Worm (Caenorhabditis elegans) whole organism, L1 larva: ENCODE data around the gene ZC21.10.

Source experiments
- aly-2 ChIP-seq: fragments of 150-350 bp; optimal IDR thresholded peaks from 2 replicates; lab custom pipeline; 2014; ENCODE audit warnings: missing biosample characterization, missing genetic modification characterization
- blmp-1 ChIP-seq: fragments of 150-350 bp; optimal IDR thresholded peaks from 2 replicates; lab custom pipeline; 2014; ENCODE audit warnings: missing biosample characterization, missing genetic modification characterization
- ceh-8 ChIP-seq: fragments of 200-800 bp; sonication (Bioruptor generic); optimal IDR thresholded peaks from 2 replicates; lab custom pipeline; 2018; ENCODE audit warnings: mild to moderate bottlenecking, missing genetic modification characterization, moderate library complexity, missing compliant biosample characterization
- dpl-1 ChIP-seq, 3 experiments: fragments of 150-350 bp in 2 of 3; sonication (generic microtip) in 1 of 3; optimal IDR thresholded peaks; 2 replicates each; lab custom pipeline; 2014 to 2017; ENCODE audit warnings: missing biosample characterization in 3 of 3, missing genetic modification characterization in 3 of 3, missing genetic modification reagents in 3 of 3
- efl-1 ChIP-seq, 4 experiments: fragments of 150-350 bp; optimal IDR thresholded peaks in 3 of 4; peaks in 1 of 4; 1 replicate in 1 of 4; 2 replicates in 3 of 4; lab custom pipeline; 2014; ENCODE audit warnings: missing biosample characterization in 2 of 4, missing genetic modification characterization in 2 of 4, missing genetic modification reagents in 2 of 4
- egl-27 ChIP-seq, 2 experiments: fragments of 150-350 bp in 1 of 2; sonication (generic microtip); optimal IDR thresholded peaks; 3 replicates each; lab custom pipeline; 2017 to 2018; ENCODE audit warnings: missing biosample characterization in 2 of 2, missing genetic modification characterization in 2 of 2, missing genetic modification reagents in 2 of 2
- elt-3 ChIP-seq, 6 experiments: fragments of 150-350 bp in 1 of 6; sonication (generic microtip); optimal IDR thresholded peaks; 2 replicates each; lab custom pipeline; 2017 to 2018; ENCODE audit warnings: missing biosample characterization in 6 of 6, missing genetic modification characterization in 6 of 6, inconsistent platforms in 1 of 6
- ets-5 ChIP-seq: fragments of 200-800 bp; sonication (Bioruptor generic); IDR thresholded peaks from 2 replicates; pipeline ENCODE4 v1.3.6; 2022; ENCODE audit warnings: missing genetic modification characterization, missing compliant biosample characterization
- fkh-4 ChIP-seq: sonication (generic microtip); optimal IDR thresholded peaks from 2 replicates; lab custom pipeline; 2016; ENCODE audit warnings: missing compliant biosample characterization, missing genetic modification characterization, borderline replicate concordance
- fos-1 ChIP-seq: fragments of 150-350 bp; optimal IDR thresholded peaks from 2 replicates; lab custom pipeline; 2014; ENCODE audit warnings: missing biosample characterization, missing genetic modification characterization
- hlh-4 ChIP-seq: sonication (generic microtip); optimal IDR thresholded peaks from 2 replicates; lab custom pipeline; 2016; ENCODE audit warnings: mild to moderate bottlenecking, missing genetic modification characterization, missing compliant biosample characterization
- irx-1 ChIP-seq: sonication (generic microtip); optimal IDR thresholded peaks from 2 replicates; lab custom pipeline; 2016; ENCODE audit warnings: missing genetic modification characterization, missing compliant biosample characterization
- isw-1 ChIP-seq: fragments of 200-800 bp; sonication (Bioruptor generic); IDR thresholded peaks from 2 replicates; pipeline ENCODE4 v1.3.6; 2022; ENCODE audit warnings: missing genetic modification characterization, missing compliant biosample characterization
- lin-14 ChIP-seq: fragments of 200-800 bp; sonication (Bioruptor generic); optimal IDR thresholded peaks from 2 replicates; lab custom pipeline; 2018; ENCODE audit warnings: mild to moderate bottlenecking, missing genetic modification characterization, moderate library complexity, missing compliant biosample characterization
- lsy-2 ChIP-seq, 2 experiments: fragments of 150-350 bp; optimal IDR thresholded peaks; 2 replicates each; lab custom pipeline; 2014; ENCODE audit warnings: missing biosample characterization in 2 of 2, missing genetic modification characterization in 2 of 2
- mep-1 ChIP-seq: fragments of 150-350 bp; optimal IDR thresholded peaks from 2 replicates; lab custom pipeline; 2014; ENCODE audit warnings: missing biosample characterization, missing genetic modification characterization
- nhr-19 ChIP-seq: fragments of 200-800 bp; sonication (Bioruptor generic); conservative IDR thresholded peaks from 2 replicates; pipeline ENCODE4 v1.3.6; 2022; ENCODE audit warnings: missing genetic modification characterization, missing compliant biosample characterization
- nhr-20 ChIP-seq: sonication (generic microtip); optimal IDR thresholded peaks from 2 replicates; lab custom pipeline; 2016; ENCODE audit warnings: mild to moderate bottlenecking, missing genetic modification characterization, missing compliant biosample characterization
- nhr-84 ChIP-seq: sonication (generic microtip); optimal IDR thresholded peaks from 2 replicates; lab custom pipeline; 2017; ENCODE audit warnings: missing biosample characterization, missing genetic modification characterization
- nhr-85 ChIP-seq: sonication (generic microtip); peaks from one replicate; lab custom pipeline; 2016; ENCODE audit warnings: missing genetic modification characterization, inconsistent platforms, missing compliant biosample characterization
- pag-3 ChIP-seq: sonication (generic microtip); optimal IDR thresholded peaks from 2 replicates; lab custom pipeline; 2017; ENCODE audit warnings: missing genetic modification characterization, mild to moderate bottlenecking, missing compliant biosample characterization, antibody characterized with exemption, borderline replicate concordance; ENCODE audit not compliant: insufficient read depth
- pax-3 ChIP-seq: fragments of 200-800 bp; sonication (Bioruptor generic); optimal IDR thresholded peaks from 2 replicates; lab custom pipeline; 2018; ENCODE audit warnings: mild to moderate bottlenecking, missing genetic modification characterization, moderate library complexity, missing compliant biosample characterization
- pqm-1 ChIP-seq: sonication (generic microtip); optimal IDR thresholded peaks from 3 replicates; lab custom pipeline; 2017; ENCODE audit warnings: missing biosample characterization, missing genetic modification characterization
- rnt-1 ChIP-seq: sonication (generic microtip); optimal IDR thresholded peaks from 2 replicates; lab custom pipeline; 2016; ENCODE audit warnings: mild to moderate bottlenecking, missing genetic modification characterization, moderate library complexity, missing compliant biosample characterization
- skn-1 ChIP-seq: fragments of 150-350 bp; optimal IDR thresholded peaks from 2 replicates; lab custom pipeline; 2014; ENCODE audit warnings: missing biosample characterization, missing genetic modification characterization
- sox-4 ChIP-seq: sonication (generic microtip); optimal IDR thresholded peaks from 2 replicates; lab custom pipeline; 2016; ENCODE audit warnings: missing genetic modification characterization, missing compliant biosample characterization
- unc-130 ChIP-seq: fragments of 150-350 bp; optimal IDR thresholded peaks from 2 replicates; lab custom pipeline; 2017; ENCODE audit warnings: missing biosample characterization, missing genetic modification characterization, inconsistent platforms
- zag-1 ChIP-seq: fragments of 150-350 bp; optimal IDR thresholded peaks from 2 replicates; lab custom pipeline; 2014; ENCODE audit warnings: missing biosample characterization, missing genetic modification characterization
- zip-4 ChIP-seq: fragments of 200-800 bp; sonication (Bioruptor generic); optimal IDR thresholded peaks from 2 replicates; lab custom pipeline; 2018; ENCODE audit warnings: mild to moderate bottlenecking, missing genetic modification characterization, moderate library complexity, missing compliant biosample characterization

ZC21.10 gene

ce11 chrIII:8571845-8572244 is 42.0 kb downstream of the ZC21.10 start:
- TF ChIP-seq pag-3 (tag; lab: Kevin White, UChicago) (no peak), mep-1 (peak; percentile 23), lin-14 (GFP tag; lab: Kevin White, UChicago) (peak; percentile 32), zip-4 (GFP tag; lab: Kevin White, UChicago) (no peak), blmp-1 (tag; lab: Kevin White, UChicago) (peak; percentile 91)

- no peak for TF ChIP-seq pag-3 (tag; lab: Kevin White, UChicago)
- TF ChIP-seq elt-3 (tag; optimal IDR thresholded peaks at IDR 0.05; lab: Kevin White, UChicago) = peak in 1 of 6 experiments; percentile 13
- no peak for TF ChIP-seq fos-1 (tag; lab: Kevin White, UChicago)
- no peak for TF ChIP-seq skn-1
- TF ChIP-seq ceh-8 (GFP tag; lab: Kevin White, UChicago) = no peak
These were observed 43.4 kb downstream of the ZC21.10 start for ce11 chrIII:8573301-8573700.

ce11 chrIII:8573869-8574268 is 44.0 kb downstream of the ZC21.10 start:
- TF ChIP-seq pax-3 (tag; lab: Kevin White, UChicago) = no peak
- no peak for TF ChIP-seq nhr-84 (tag; lab: Kevin White, UChicago)
- peak; percentile 58 for TF ChIP-seq nhr-85 (tag; lab: Kevin White, UChicago)
- TF ChIP-seq efl-1 (optimal IDR thresholded peaks at IDR 0.05; lab: Kevin White, UChicago) = no peak
- no peak for TF ChIP-seq efl-1 (GFP tag; optimal IDR thresholded peaks at IDR 0.05 in 1 of 2; lab: Kevin White, UChicago)
- TF ChIP-seq blmp-1 (tag; lab: Kevin White, UChicago) = peak; percentile 8
- TF ChIP-seq sox-4 (tag; lab: Kevin White, UChicago) = no peak
- TF ChIP-seq unc-130 (tag; lab: Kevin White, UChicago) = no peak
- TF ChIP-seq zip-4 (GFP tag; lab: Kevin White, UChicago) = no peak

ce11 chrIII:8574299-8574698 is 44.4 kb downstream of the ZC21.10 start:
- TF ChIP-seq blmp-1 (tag; lab: Kevin White, UChicago) = peak; percentile 56
- no peak for TF ChIP-seq fkh-4 (tag; lab: Kevin White, UChicago)

ce11 chrIII:8575359-8576101 is 45.7 kb downstream of the ZC21.10 start:
- TF ChIP-seq pqm-1 (tag; lab: Kevin White, UChicago) (no peak), nhr-85 (tag; lab: Kevin White, UChicago) (peak; percentile 85), lin-14 (GFP tag; lab: Kevin White, UChicago) (peak; percentile 53), egl-27 (tag; optimal IDR thresholded peaks at IDR 0.05; lab: Kevin White, UChicago) (no peak), blmp-1 (tag; lab: Kevin White, UChicago) (peak; percentile 77), lsy-2 (tag; optimal IDR thresholded peaks at IDR 0.05; lab: Kevin White, UChicago) (peak in 1 of 2 experiments; percentile 0), irx-1 (tag; lab: Kevin White, UChicago) (no peak), zag-1 (tag; lab: Kevin White, UChicago) (no peak)

ce11 chrIII:8577534-8577933 is 47.7 kb downstream of the ZC21.10 start:
- TF ChIP-seq nhr-85 (tag; lab: Kevin White, UChicago) = peak; percentile 90
- peak; percentile 0 for TF ChIP-seq rnt-1 (tag; lab: Kevin White, UChicago)
- no peak for TF ChIP-seq nhr-19 (GFP tag; lab: Robert Waterston, UW)
- peak; percentile 28 for TF ChIP-seq nhr-20 (tag; lab: Kevin White, UChicago)
- no peak for TF ChIP-seq pqm-1 (tag; lab: Kevin White, UChicago)
- no peak for TF ChIP-seq hlh-4 (tag; lab: Kevin White, UChicago)
- no peak for TF ChIP-seq mep-1
- TF ChIP-seq isw-1 = no peak
- TF ChIP-seq dpl-1 (GFP tag; optimal IDR thresholded peaks at IDR 0.05; lab: Kevin White, UChicago) = no peak
- no peak for TF ChIP-seq ets-5 (GFP tag; lab: Robert Waterston, UW)
- TF ChIP-seq aly-2 = no peak
- peak; percentile 75 for TF ChIP-seq lin-14 (GFP tag; lab: Kevin White, UChicago)
